Worm (Caenorhabditis elegans): ENCODE measurements around the gene F40G12.10.

F40G12.10 gene

DNA sequence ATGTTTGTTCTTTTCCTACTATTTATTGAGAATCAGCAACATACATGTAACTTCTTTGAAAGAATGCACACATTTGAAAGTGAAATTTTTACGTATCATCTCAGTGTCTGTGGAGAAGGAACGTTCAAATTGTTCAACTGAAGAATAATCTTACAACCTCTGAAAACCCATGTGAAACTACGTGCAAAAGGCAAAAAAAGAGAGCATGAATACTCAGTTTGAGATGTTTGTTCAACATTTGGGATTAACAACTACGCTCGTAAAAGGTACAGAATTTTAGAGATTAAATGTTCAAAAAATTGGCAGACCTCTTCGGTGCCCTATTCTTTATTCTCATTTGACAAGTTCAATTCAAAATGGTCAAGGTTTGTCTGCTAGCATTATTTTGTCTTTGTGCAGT is 31.3 kb upstream of the F40G12.10 start, which contains the start of gene K02E11.5:
Gene K02E11.5, plus strand, starts transcription at position 301 of the 400 bp plus-strand sequence.
- no peak for TF ChIP-seq sem-2 (GFP tag; optimal IDR thresholded peaks at IDR 0.05)
- no peak for TF ChIP-seq mab-5 (tag; optimal IDR thresholded peaks at IDR 0.05)
- TF ChIP-seq ceh-43 (GFP tag; optimal IDR thresholded peaks at IDR 0.05), result no peak
- no peak for TF ChIP-seq drap-1 (GFP tag; optimal IDR thresholded peaks at IDR 0.05)
- TF ChIP-seq lin-13 (tag; optimal IDR thresholded peaks at IDR 0.05), result no peak
- no peak for TF ChIP-seq unc-62 (GFP tag; optimal IDR thresholded peaks at IDR 0.05)
- no peak for TF ChIP-seq ceh-39 (tag; optimal IDR thresholded peaks at IDR 0.05)
- no peak for TF ChIP-seq elt-3 (tag; optimal IDR thresholded peaks at IDR 0.05)
- no peak for TF ChIP-seq lin-32 (GFP tag; optimal IDR thresholded peaks at IDR 0.05)
- TF ChIP-seq pha-4 (tag; optimal IDR thresholded peaks at IDR 0.05), result no peak
- no peak for TF ChIP-seq M03D4.4 (tag; optimal IDR thresholded peaks at IDR 0.05)
- no peak for TF ChIP-seq mep-1 (tag; optimal IDR thresholded peaks at IDR 0.05)

DNA sequence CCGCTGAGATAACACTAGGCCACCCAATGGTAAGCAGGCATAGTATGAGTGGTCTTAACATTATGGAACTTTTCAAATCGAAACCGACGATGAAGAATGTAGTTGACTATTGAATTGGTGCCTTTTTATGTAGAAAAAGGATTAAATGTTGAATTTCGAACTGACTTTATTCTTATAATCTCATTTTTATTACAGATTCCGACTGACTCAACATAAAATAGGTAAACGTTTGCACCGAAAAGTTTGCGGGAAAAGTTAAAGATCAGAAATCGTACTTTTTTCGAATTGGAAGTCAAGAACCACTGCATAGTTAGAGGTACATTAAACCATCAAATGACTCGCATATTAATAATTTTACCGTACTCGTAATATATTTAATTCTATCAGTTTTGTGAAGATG is 29.1 kb upstream of the F40G12.10 start, which contains the start of gene K02E11.7:
Gene K02E11.7, minus strand, starts transcription at position 101 of the 400 bp plus-strand sequence.
- no peak for TF ChIP-seq ceh-39 (tag; optimal IDR thresholded peaks at IDR 0.05)
- TF ChIP-seq ceh-43 (GFP tag; optimal IDR thresholded peaks at IDR 0.05), result no peak

DNA sequence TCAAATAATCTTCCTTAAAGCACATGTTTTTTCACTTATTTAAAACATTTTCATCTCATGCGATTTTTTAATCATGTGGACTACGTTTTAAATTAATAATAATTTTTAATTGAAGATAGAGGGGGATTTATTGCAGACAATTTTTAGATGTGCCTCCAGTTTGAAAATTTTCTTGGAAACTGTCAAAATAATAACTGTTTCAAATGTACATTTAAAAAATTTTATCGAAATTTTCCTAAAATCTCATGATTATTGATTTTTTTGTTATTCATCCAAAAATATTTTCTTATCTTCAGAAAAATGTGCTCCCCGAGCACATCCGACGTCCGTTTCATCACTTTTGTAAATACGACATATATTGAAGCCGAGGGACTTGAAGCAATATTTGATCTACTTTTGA is 26.5 kb upstream of the F40G12.10 start, which contains the start of gene sre-8:
Gene sre-8, plus strand, starts transcription at position 301 of the 400 bp plus-strand sequence.
- no peak for TF ChIP-seq lsy-2 (tag; optimal IDR thresholded peaks at IDR 0.05)
- TF ChIP-seq ces-1 (GFP tag; optimal IDR thresholded peaks at IDR 0.05), result no peak
- TF ChIP-seq lin-32 (GFP tag; optimal IDR thresholded peaks at IDR 0.05), result no peak
- TF ChIP-seq tbx-8 (GFP tag; optimal IDR thresholded peaks at IDR 0.05), result no peak
- no peak for TF ChIP-seq snpc-4 (tag; optimal IDR thresholded peaks at IDR 0.05)
- TF ChIP-seq ceh-39 (tag; optimal IDR thresholded peaks at IDR 0.05), result no peak
- TF ChIP-seq flh-1 (GFP tag; optimal IDR thresholded peaks at IDR 0.05), result no peak
- no peak for TF ChIP-seq ztf-11 (tag; optimal IDR thresholded peaks at IDR 0.05)
- TF ChIP-seq bed-3 (GFP tag; optimal IDR thresholded peaks at IDR 0.05), result no peak
- no peak for TF ChIP-seq unc-62 (GFP tag; optimal IDR thresholded peaks at IDR 0.05)
- no peak for TF ChIP-seq nhr-237 (tag; optimal IDR thresholded peaks at IDR 0.05)
- TF ChIP-seq cnd-1 (tag; optimal IDR thresholded peaks at IDR 0.05), result no peak
- TF ChIP-seq lin-13 (tag; optimal IDR thresholded peaks at IDR 0.05), result no peak
- no peak for TF ChIP-seq pha-4 (tag; optimal IDR thresholded peaks at IDR 0.05)
- TF ChIP-seq drap-1 (GFP tag; optimal IDR thresholded peaks at IDR 0.05), result no peak
- TF ChIP-seq zip-8 (tag; optimal IDR thresholded peaks at IDR 0.05), result no peak
- no peak for TF ChIP-seq nhr-2 (tag; optimal IDR thresholded peaks at IDR 0.05)

DNA sequence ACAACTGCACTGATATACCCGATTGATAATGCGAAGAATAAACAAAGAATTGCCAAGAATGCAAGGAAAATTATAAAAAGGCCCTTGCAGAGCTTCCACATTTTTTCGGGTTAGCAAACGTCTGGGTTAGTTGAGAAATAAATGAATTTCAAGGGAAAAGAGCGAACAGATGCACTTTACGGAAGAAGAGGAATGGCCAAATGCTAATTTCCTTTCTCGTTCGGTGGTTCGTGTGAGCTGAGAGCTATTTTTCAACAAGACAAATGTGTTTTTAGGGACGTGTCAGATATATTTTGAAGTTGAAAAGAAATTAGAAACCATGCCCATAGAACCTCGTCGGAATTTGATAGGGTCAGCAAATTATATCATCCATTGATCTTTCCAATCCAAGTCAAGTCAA is 22.5 kb upstream of the F40G12.10 start, which contains the start of gene F40G12.2:
Gene F40G12.2, minus strand, starts transcription at position 101 of the 400 bp plus-strand sequence.
- TF ChIP-seq unc-39 (tag; optimal IDR thresholded peaks at IDR 0.05) (no peak), elt-1 (tag; optimal IDR thresholded peaks at IDR 0.05; ENCODE audit: borderline replicate concordance, insufficient read depth) (no peak), drap-1 (GFP tag; optimal IDR thresholded peaks at IDR 0.05) (no peak), ceh-43 (GFP tag; optimal IDR thresholded peaks at IDR 0.05) (no peak)

DNA sequence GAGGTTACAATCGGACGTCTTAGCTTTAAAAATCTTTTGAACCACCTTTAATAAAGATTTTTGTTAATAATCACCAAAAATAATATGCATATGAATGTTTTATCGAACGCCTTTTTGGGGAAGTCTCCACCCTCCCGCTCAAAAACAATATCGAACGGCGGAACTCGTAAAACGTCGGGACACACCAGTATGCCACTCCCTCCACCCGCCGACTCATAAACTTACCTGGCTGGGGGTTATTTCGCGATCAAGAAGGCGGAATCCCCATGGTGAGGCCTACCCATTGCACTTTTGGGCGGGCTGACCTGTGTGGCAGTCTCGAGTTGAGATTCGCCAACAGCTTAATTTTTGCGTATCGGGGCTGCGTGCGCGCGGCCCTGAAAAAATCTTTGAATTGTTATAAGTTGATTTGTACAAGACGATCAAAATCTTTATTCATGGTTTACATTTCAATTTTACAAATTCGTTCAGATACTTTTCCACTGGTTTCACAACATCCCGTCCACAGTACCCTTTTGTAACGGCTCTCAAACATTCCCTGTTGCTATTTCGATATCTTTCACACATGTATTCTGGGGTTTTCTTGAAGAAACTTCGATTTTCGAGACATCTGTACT is 15.9 kb upstream of the F40G12.10 start:
- TF ChIP-seq sptf-1 (tag; optimal IDR thresholded peaks at IDR 0.05), result no peak
- TF ChIP-seq tbx-8 (GFP tag; optimal IDR thresholded peaks at IDR 0.05), result no peak
- no peak for TF ChIP-seq M03D4.4 (tag; optimal IDR thresholded peaks at IDR 0.05)
- TF ChIP-seq ceh-39 (tag; optimal IDR thresholded peaks at IDR 0.05), result no peak
- no peak for TF ChIP-seq blmp-1 (tag; optimal IDR thresholded peaks at IDR 0.05)
- no peak for TF ChIP-seq mls-2 (tag; optimal IDR thresholded peaks at IDR 0.05)
- TF ChIP-seq nhr-12 (tag; optimal IDR thresholded peaks at IDR 0.05), result no peak
- no peak for TF ChIP-seq lin-13 (tag; optimal IDR thresholded peaks at IDR 0.05)
- no peak for TF ChIP-seq unc-62 (GFP tag; optimal IDR thresholded peaks at IDR 0.05)
- TF ChIP-seq lsy-2 (tag; optimal IDR thresholded peaks at IDR 0.05), result no peak

DNA sequence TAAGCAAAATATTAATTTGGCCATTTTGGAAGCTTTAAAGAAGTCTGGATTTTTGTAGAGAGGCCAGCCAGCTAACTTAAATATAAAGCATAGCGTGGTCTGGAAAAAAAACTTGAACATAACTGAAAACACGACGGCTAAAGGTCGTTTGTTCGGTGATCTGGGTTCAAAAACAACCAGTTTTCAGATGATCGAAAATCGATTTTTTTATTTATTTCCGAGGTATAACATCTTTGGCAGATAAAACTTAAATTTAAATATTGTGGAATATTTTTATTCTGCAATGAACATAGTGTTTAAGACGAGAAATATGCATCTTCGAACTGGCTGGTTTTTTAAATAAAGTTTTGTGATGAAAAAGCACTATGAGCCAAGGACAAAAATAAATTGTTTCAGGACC is 14.7 kb upstream of the F40G12.10 start, which contains the start of gene F40G12.4:
Gene F40G12.4, minus strand, starts transcription at position 101 of the 400 bp plus-strand sequence.
- TF ChIP-seq nhr-2 (tag; optimal IDR thresholded peaks at IDR 0.05), result no peak
- TF ChIP-seq ztf-11 (tag; optimal IDR thresholded peaks at IDR 0.05), result no peak
- no peak for TF ChIP-seq elt-3 (tag; optimal IDR thresholded peaks at IDR 0.05)
- TF ChIP-seq sem-2 (GFP tag; optimal IDR thresholded peaks at IDR 0.05), result no peak
- no peak for TF ChIP-seq blmp-1 (tag; optimal IDR thresholded peaks at IDR 0.05)
- TF ChIP-seq M03D4.4 (tag; optimal IDR thresholded peaks at IDR 0.05), result no peak
- no peak for TF ChIP-seq zip-8 (tag; optimal IDR thresholded peaks at IDR 0.05)
- no peak for TF ChIP-seq bed-3 (GFP tag; optimal IDR thresholded peaks at IDR 0.05)
- no peak for TF ChIP-seq lin-32 (GFP tag; optimal IDR thresholded peaks at IDR 0.05)
- no peak for TF ChIP-seq nhr-237 (tag; optimal IDR thresholded peaks at IDR 0.05)
- no peak for TF ChIP-seq ceh-43 (GFP tag; optimal IDR thresholded peaks at IDR 0.05)

Data from whole organism, mixed stage, embryonic.